Worm (Caenorhabditis elegans) whole organism, late embryonic: ENCODE data around the gene nsy-7.
"Not testable (repeated sequence)": the region's sequence is repeated elsewhere in the genome, so short reads cannot be mapped to it uniquely, and the experiment has no call there.

Experiments used
- K02D7.2 ChIP-seq: sonication (generic microtip); optimal IDR thresholded peaks from 2 replicates; lab custom pipeline; 2017; ENCODE audit warnings: mild to moderate bottlenecking, missing genetic modification characterization, missing compliant biosample characterization
- K09A11.1 ChIP-seq: sonication (generic microtip); optimal IDR thresholded peaks from 2 replicates; lab custom pipeline; 2017; ENCODE audit warnings: antibody characterized with exemption, mild to moderate bottlenecking, missing genetic modification characterization, missing compliant biosample characterization; ENCODE audit not compliant: insufficient read depth
- ahr-1 ChIP-seq: sonication (generic microtip); optimal IDR thresholded peaks from 2 replicates; lab custom pipeline; 2016; ENCODE audit warnings: missing genetic modification characterization, missing compliant biosample characterization
- ama-1 ChIP-seq: fragments of 150-350 bp; optimal IDR thresholded peaks from 2 replicates; lab custom pipeline; 2014
- ceh-14 ChIP-seq: sonication (generic microtip); optimal IDR thresholded peaks from 2 replicates; lab custom pipeline; 2016; ENCODE audit warnings: missing genotype, missing genetic modification characterization, missing compliant biosample characterization
- ceh-18 ChIP-seq: sonication (generic microtip); optimal IDR thresholded peaks from 2 replicates; lab custom pipeline; 2016; ENCODE audit warnings: missing genetic modification characterization, missing compliant biosample characterization
- ceh-19 ChIP-seq: fragments of 200-800 bp; sonication (Bioruptor generic); optimal IDR thresholded peaks from 2 replicates; lab custom pipeline; 2018; ENCODE audit warnings: mild to moderate bottlenecking, missing genetic modification characterization, missing compliant biosample characterization
- ceh-2 ChIP-seq: sonication (generic microtip); optimal IDR thresholded peaks from 2 replicates; lab custom pipeline; 2016; ENCODE audit warnings: missing genotype, missing genetic modification characterization, missing compliant biosample characterization
- ceh-22 ChIP-seq: sonication (generic microtip); optimal IDR thresholded peaks from 2 replicates; lab custom pipeline; 2017; ENCODE audit warnings: missing biosample characterization, missing genetic modification characterization
- ceh-24 ChIP-seq: sonication (generic microtip); optimal IDR thresholded peaks from 2 replicates; lab custom pipeline; 2016; ENCODE audit warnings: mild to moderate bottlenecking, missing genetic modification characterization, missing compliant biosample characterization
- ceh-48 ChIP-seq: sonication (generic microtip); optimal IDR thresholded peaks from 2 replicates; lab custom pipeline; 2016; ENCODE audit warnings: missing genetic modification characterization, inconsistent platforms, missing compliant biosample characterization
- ceh-6 ChIP-seq: fragments of 200-800 bp; sonication (Bioruptor generic); optimal IDR thresholded peaks from 2 replicates; lab custom pipeline; 2018; ENCODE audit warnings: mild to moderate bottlenecking, missing genetic modification characterization, missing compliant biosample characterization
- ceh-9 ChIP-seq: sonication (generic microtip); optimal IDR thresholded peaks from 2 replicates; lab custom pipeline; 2016; ENCODE audit warnings: mild to moderate bottlenecking, missing genetic modification characterization, inconsistent platforms, missing compliant biosample characterization
- elt-4 ChIP-seq: sonication (generic microtip); optimal IDR thresholded peaks from 2 replicates; lab custom pipeline; 2016; ENCODE audit warnings: missing genetic modification characterization, missing compliant biosample characterization
- eyg-1 ChIP-seq: sonication (generic microtip); optimal IDR thresholded peaks from 2 replicates; lab custom pipeline; 2016; ENCODE audit warnings: missing genotype, missing genetic modification characterization, missing compliant biosample characterization
- gmeb-2 ChIP-seq: sonication (generic microtip); optimal IDR thresholded peaks from 2 replicates; lab custom pipeline; 2016; ENCODE audit warnings: missing genetic modification characterization, inconsistent platforms, missing compliant biosample characterization
- hlh-15 ChIP-seq: sonication (generic microtip); optimal IDR thresholded peaks from 2 replicates; lab custom pipeline; 2016; ENCODE audit warnings: missing genetic modification characterization, missing compliant biosample characterization
- lim-6 ChIP-seq: sonication (generic microtip); optimal IDR thresholded peaks from 2 replicates; lab custom pipeline; 2016; ENCODE audit warnings: missing genetic modification characterization, missing compliant biosample characterization
- lin-11 ChIP-seq: fragments of 200-800 bp; sonication (Bioruptor generic); optimal IDR thresholded peaks from 2 replicates; lab custom pipeline; 2018; ENCODE audit warnings: mild to moderate bottlenecking, missing genetic modification characterization, missing compliant biosample characterization
- madf-2 ChIP-seq: sonication (generic microtip); optimal IDR thresholded peaks from 2 replicates; lab custom pipeline; 2017; ENCODE audit warnings: missing genetic modification characterization, missing compliant biosample characterization
- mec-3 ChIP-seq: sonication (generic microtip); optimal IDR thresholded peaks from 2 replicates; lab custom pipeline; 2016; ENCODE audit warnings: borderline replicate concordance, missing genetic modification characterization, missing compliant biosample characterization
- nfya-1 ChIP-seq: sonication (generic microtip); optimal IDR thresholded peaks from 2 replicates; lab custom pipeline; 2017; ENCODE audit warnings: missing genetic modification characterization, mild to moderate bottlenecking, missing compliant biosample characterization, antibody characterized with exemption, moderate library complexity
- nhr-232 ChIP-seq: sonication (generic microtip); optimal IDR thresholded peaks from 2 replicates; lab custom pipeline; 2016; ENCODE audit warnings: missing genetic modification characterization, missing compliant biosample characterization
- pag-3 ChIP-seq: sonication (generic microtip); optimal IDR thresholded peaks from 2 replicates; lab custom pipeline; 2016; ENCODE audit warnings: missing compliant biosample characterization, missing genetic modification characterization, borderline replicate concordance
- pax-1 ChIP-seq: fragments of 150-350 bp; optimal IDR thresholded peaks from 2 replicates; lab custom pipeline; 2014; ENCODE audit warnings: missing biosample characterization, missing genetic modification characterization
- pha-2 ChIP-seq: sonication (generic microtip); optimal IDR thresholded peaks from 2 replicates; lab custom pipeline; 2017; ENCODE audit warnings: mild to moderate bottlenecking, missing genetic modification characterization, missing compliant biosample characterization
- pha-4 ChIP-seq: fragments of 150-350 bp; optimal IDR thresholded peaks from 2 replicates; lab custom pipeline; 2018; ENCODE audit warnings: missing biosample characterization, missing genetic modification reagents, missing genetic modification characterization
- pqm-1 ChIP-seq: sonication (generic microtip); optimal IDR thresholded peaks from 2 replicates; lab custom pipeline; 2016; ENCODE audit warnings: missing genetic modification characterization, missing compliant biosample characterization
- ref-2 ChIP-seq: sonication (generic microtip); optimal IDR thresholded peaks from 2 replicates; lab custom pipeline; 2016; ENCODE audit warnings: missing genetic modification characterization, missing compliant biosample characterization
- rnt-1 ChIP-seq: sonication (generic microtip); optimal IDR thresholded peaks from 2 replicates; lab custom pipeline; 2016; ENCODE audit warnings: missing genetic modification characterization, missing compliant biosample characterization
- sdc-2 ChIP-seq: sonication (generic microtip); optimal IDR thresholded peaks from 2 replicates; lab custom pipeline; 2016; ENCODE audit warnings: missing genotype, missing genetic modification characterization, missing compliant biosample characterization
- sox-4 ChIP-seq: sonication (generic microtip); optimal IDR thresholded peaks from 2 replicates; lab custom pipeline; 2017; ENCODE audit warnings: mild to moderate bottlenecking, missing genetic modification characterization, inconsistent platforms, missing compliant biosample characterization
- syd-9 ChIP-seq: sonication (generic microtip); optimal IDR thresholded peaks from 2 replicates; lab custom pipeline; 2016; ENCODE audit warnings: mild to moderate bottlenecking, missing genetic modification characterization, moderate library complexity, missing compliant biosample characterization
- tbx-2 ChIP-seq: sonication (generic microtip); optimal IDR thresholded peaks from 2 replicates; lab custom pipeline; 2016; ENCODE audit warnings: missing genetic modification characterization, missing compliant biosample characterization
- tbx-7 ChIP-seq: sonication (generic microtip); optimal IDR thresholded peaks from 2 replicates; lab custom pipeline; 2016; ENCODE audit warnings: missing genotype, missing genetic modification characterization, missing compliant biosample characterization
- unc-55 ChIP-seq: sonication (generic microtip); optimal IDR thresholded peaks from 2 replicates; lab custom pipeline; 2017; ENCODE audit warnings: missing biosample characterization, missing genetic modification reagents, missing genetic modification characterization
- unc-86 ChIP-seq: sonication (generic microtip); optimal IDR thresholded peaks from 2 replicates; lab custom pipeline; 2016; ENCODE audit warnings: missing genetic modification characterization, missing compliant biosample characterization
- zip-5 ChIP-seq: sonication (generic microtip); optimal IDR thresholded peaks from 2 replicates; lab custom pipeline; 2016; ENCODE audit warnings: missing genetic modification characterization, missing compliant biosample characterization
- ztf-16 ChIP-seq: sonication (generic microtip); optimal IDR thresholded peaks from 2 replicates; lab custom pipeline; 2017; ENCODE audit warnings: missing genetic modification characterization, missing compliant biosample characterization

The nsy-7 gene

ce11 chrIV:8130131-8130611, 43.7 kb upstream of the nsy-7 start, which contains the start of the genes ndub-11 and moc-3:
TSS of gene ndub-11 (minus strand) at chrIV:8130231.
TSS of gene moc-3 (plus strand) at chrIV:8130561.
- no peak for TF ChIP-seq ceh-9 (tag; lab: Kevin White, UChicago)
- TF ChIP-seq sdc-2 (tag; lab: Kevin White, UChicago) = no peak
- TF ChIP-seq ceh-14 (tag; lab: Kevin White, UChicago) = no peak
- no peak for TF ChIP-seq zip-5 (tag; lab: Kevin White, UChicago)
- TF ChIP-seq mec-3 = no peak
- no peak for TF ChIP-seq pqm-1
- no peak for TF ChIP-seq sox-4 (tag; lab: Kevin White, UChicago)
- TF ChIP-seq pax-1 (tag; lab: Kevin White, UChicago) = no peak
- TF ChIP-seq ceh-24 (tag; lab: Kevin White, UChicago) = no peak
- TF ChIP-seq unc-86 (tag; lab: Kevin White, UChicago) = no peak
- TF ChIP-seq unc-55 (GFP tag; lab: Kevin White, UChicago) = no peak
- TF ChIP-seq gmeb-2 (tag; lab: Kevin White, UChicago) = no peak
- TF ChIP-seq ceh-48 = no peak
- TF ChIP-seq tbx-2 (tag; lab: Kevin White, UChicago) = no peak
- TF ChIP-seq lin-11 = no peak

- no peak for TF ChIP-seq pag-3 (tag; lab: Kevin White, UChicago)
- no peak for TF ChIP-seq elt-4
- no peak for TF ChIP-seq pha-4 (tag; lab: Kevin White, UChicago)
- no peak for TF ChIP-seq zip-5 (tag; lab: Kevin White, UChicago)
- TF ChIP-seq pax-1 (tag; lab: Kevin White, UChicago) = no peak
- TF ChIP-seq gmeb-2 (tag; lab: Kevin White, UChicago) = no peak
- no peak for TF ChIP-seq rnt-1 (tag; lab: Kevin White, UChicago)
- no peak for TF ChIP-seq nhr-232 (tag; lab: Kevin White, UChicago)
- TF ChIP-seq syd-9 (tag; lab: Kevin White, UChicago) = no peak
Measured at ce11 chrIV:8127430-8127829, 41.0 kb upstream of the nsy-7 start.

- TF ChIP-seq K09A11.1 (tag; lab: Kevin White, UChicago) = no peak
- TF ChIP-seq pha-2 (tag; lab: Kevin White, UChicago) = no peak
- TF ChIP-seq madf-2 (tag; lab: Kevin White, UChicago) = no peak
- TF ChIP-seq nhr-232 (tag; lab: Kevin White, UChicago) = no peak
- no peak for TF ChIP-seq ceh-22
- no peak for TF ChIP-seq hlh-15
- TF ChIP-seq ceh-2 (tag; lab: Kevin White, UChicago) = no peak
- no peak for TF ChIP-seq tbx-7 (tag; lab: Kevin White, UChicago)
- TF ChIP-seq ceh-19 (GFP tag; lab: Kevin White, UChicago) = no peak
- TF ChIP-seq ahr-1 = no peak
- no peak for TF ChIP-seq ztf-16 (tag; lab: Kevin White, UChicago)
- TF ChIP-seq ceh-24 (tag; lab: Kevin White, UChicago) = no peak
- TF ChIP-seq K02D7.2 (tag; lab: Kevin White, UChicago) = no peak
- TF ChIP-seq eyg-1 (tag; lab: Kevin White, UChicago) = no peak
- TF ChIP-seq sox-4 (tag; lab: Kevin White, UChicago) = no peak
Measured at ce11 chrIV:8126902-8127301, 40.5 kb upstream of the nsy-7 start, which contains the start of gene ceph-41. TSS of gene ceph-41 (plus strand) at chrIV:8127202.

- not testable (repeated sequence) for TF ChIP-seq ceh-19 (GFP tag; lab: Kevin White, UChicago); ceh-6 (GFP tag; lab: Kevin White, UChicago); ama-1
Measured at ce11 chrIV:8122349-8122748, 35.9 kb upstream of the nsy-7 start, which contains the start of gene erp-44.3. TSS of gene erp-44.3 (plus strand) at chrIV:8122649.

ce11 chrIV:8118790-8119189, 32.3 kb upstream of the nsy-7 start, which contains the start of gene F42G8.8:
TSS of gene F42G8.8 (plus strand) at chrIV:8119090.
- TF ChIP-seq nfya-1 (no peak), ceh-18 (tag; lab: Kevin White, UChicago) (no peak), eyg-1 (tag; lab: Kevin White, UChicago) (no peak), lim-6 (no peak), ref-2 (no peak), pag-3 (tag; lab: Kevin White, UChicago) (no peak)
